2 worm cellular contexts compared by ENCODE assay signal in the genomic region with DNA sequence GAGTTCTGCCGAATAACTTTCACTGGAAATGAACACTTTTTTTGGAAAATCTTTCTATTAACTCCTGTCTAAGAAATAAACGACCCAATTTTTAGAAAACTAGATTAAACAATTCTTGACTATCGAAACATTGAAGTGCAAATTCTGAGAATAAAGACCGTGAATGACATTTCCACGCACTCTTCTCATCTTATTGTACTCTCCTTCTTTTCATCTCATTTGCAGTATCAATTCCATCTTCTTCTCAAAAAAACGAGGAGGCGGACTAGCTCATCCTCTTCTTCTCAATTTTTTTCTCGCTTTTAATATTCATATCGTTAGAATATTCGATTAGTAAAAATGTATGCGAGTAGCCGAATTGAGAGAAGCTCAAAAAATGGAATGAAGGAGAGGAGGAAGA.
TF ChIP-seq lines count a peak whose summit lies in the region.

No protein-coding gene starts in this region.

TF ChIP-seq in whole organism, L1 larva, 84 proteins besides CTCF, POLR2A, EP300 and RAD21 (continued from another document):
- TF ChIP-seq sox-4 (tag; optimal IDR thresholded peaks at IDR 0.05; lab: Kevin White, UChicago), result peak; percentile 41
- no peak for TF ChIP-seq isw-1 (GFP tag; IDR thresholded peaks at IDR 0.05; lab: Robert Waterston, UW)
- no peak for TF ChIP-seq sup-37 (GFP tag; optimal IDR thresholded peaks at IDR 0.05; lab: Kevin White, UChicago)
- peak; percentile 74 for TF ChIP-seq lin-14 (GFP tag; optimal IDR thresholded peaks at IDR 0.05; lab: Kevin White, UChicago)
- peak; percentile 8 for TF ChIP-seq swsn-7 (tag; optimal IDR thresholded peaks at IDR 0.05; lab: Kevin White, UChicago)
- TF ChIP-seq tlp-1 (tag; optimal IDR thresholded peaks at IDR 0.05; lab: Kevin White, UChicago), result no peak
- TF ChIP-seq irx-1 (tag; optimal IDR thresholded peaks at IDR 0.05; lab: Kevin White, UChicago), result no peak
- TF ChIP-seq pax-3 (tag; optimal IDR thresholded peaks at IDR 0.05; lab: Kevin White, UChicago), result peak; percentile 30
- TF ChIP-seq ets-5 (GFP tag; IDR thresholded peaks at IDR 0.05; lab: Robert Waterston, UW), result no peak
- TF ChIP-seq hlh-4 (tag; optimal IDR thresholded peaks at IDR 0.05; lab: Kevin White, UChicago), result no peak
- TF ChIP-seq fkh-10 (GFP tag; optimal IDR thresholded peaks at IDR 0.05; lab: Kevin White, UChicago), result peak; percentile 14
- TF ChIP-seq tbx-2 (tag; optimal IDR thresholded peaks at IDR 0.05; lab: Kevin White, UChicago), result no peak
- TF ChIP-seq sptf-1 (tag; optimal IDR thresholded peaks at IDR 0.05; lab: Kevin White, UChicago), result no peak
- no peak for TF ChIP-seq aha-1 (tag; optimal IDR thresholded peaks at IDR 0.05; lab: Kevin White, UChicago)
- no peak for TF ChIP-seq snu-23 (GFP tag; optimal IDR thresholded peaks at IDR 0.05; lab: Kevin White, UChicago)
- TF ChIP-seq nhr-71 (tag; optimal IDR thresholded peaks at IDR 0.05; lab: Kevin White, UChicago), result peak; percentile 71
- TF ChIP-seq nhr-11 (tag; optimal IDR thresholded peaks at IDR 0.05; lab: Kevin White, UChicago), result no peak
- TF ChIP-seq lin-15B (tag; optimal IDR thresholded peaks at IDR 0.05; lab: Kevin White, UChicago), result no peak
- TF ChIP-seq zip-4 (GFP tag; optimal IDR thresholded peaks at IDR 0.05; lab: Kevin White, UChicago), result no peak
- no peak for TF ChIP-seq ces-1 (GFP tag; optimal IDR thresholded peaks at IDR 0.05; lab: Kevin White, UChicago)
- TF ChIP-seq Y116A8C.19 (tag; optimal IDR thresholded peaks at IDR 0.05; lab: Kevin White, UChicago; ENCODE audit: borderline replicate concordance), result no peak
- TF ChIP-seq alr-1 (tag; optimal IDR thresholded peaks at IDR 0.05; lab: Kevin White, UChicago; ENCODE audit: borderline replicate concordance), result no peak
- no peak for TF ChIP-seq mep-1 (tag; optimal IDR thresholded peaks at IDR 0.05; lab: Kevin White, UChicago)
- no peak for TF ChIP-seq nhr-84 (tag; optimal IDR thresholded peaks at IDR 0.05; lab: Kevin White, UChicago)
TF ChIP-seq in whole organism, L1 larva: peak in this region for 12.

TF ChIP-seq in whole organism, L2 larva, 48 proteins besides CTCF, POLR2A, EP300 and RAD21 (continued from another document):
- peak; percentile 19 for TF ChIP-seq sma-9 (GFP tag; optimal IDR thresholded peaks at IDR 0.05; lab: Kevin White, UChicago)
- TF ChIP-seq sma-9 (tag; optimal IDR thresholded peaks at IDR 0.05; lab: Kevin White, UChicago), result no peak
- no peak for TF ChIP-seq sem-4 (tag; optimal IDR thresholded peaks at IDR 0.05; lab: Kevin White, UChicago)
- no peak for TF ChIP-seq R02D3.7 (tag; optimal IDR thresholded peaks at IDR 0.05; lab: Kevin White, UChicago)
- no peak for TF ChIP-seq blmp-1 (tag; optimal IDR thresholded peaks at IDR 0.05; lab: Kevin White, UChicago; ENCODE audit: insufficient read depth)
- TF ChIP-seq unc-55 (GFP tag; optimal IDR thresholded peaks at IDR 0.05; lab: Kevin White, UChicago), result peak; percentile 39
- no peak for TF ChIP-seq unc-62 (GFP tag; optimal IDR thresholded peaks at IDR 0.05; lab: Kevin White, UChicago)
- TF ChIP-seq fos-1 (tag; optimal IDR thresholded peaks at IDR 0.05; lab: Kevin White, UChicago), result no peak
- TF ChIP-seq nhr-237 (tag; optimal IDR thresholded peaks at IDR 0.05; lab: Kevin White, UChicago), result no peak
- no peak for TF ChIP-seq ama-1 (optimal IDR thresholded peaks at IDR 0.05; lab: Kevin White, UChicago)
- TF ChIP-seq mab-5 (tag; optimal IDR thresholded peaks at IDR 0.05; lab: Kevin White, UChicago), result no peak
- no peak for TF ChIP-seq lin-39 (tag; optimal IDR thresholded peaks at IDR 0.05; lab: Kevin White, UChicago)
- TF ChIP-seq crh-2 (tag; optimal IDR thresholded peaks at IDR 0.05; lab: Kevin White, UChicago), result peak; percentile 3
- TF ChIP-seq ceh-16 (tag; optimal IDR thresholded peaks at IDR 0.05; lab: Kevin White, UChicago), result no peak
- no peak for TF ChIP-seq peb-1 (tag; optimal IDR thresholded peaks at IDR 0.05; lab: Kevin White, UChicago)
- no peak for TF ChIP-seq nhr-6 (tag; optimal IDR thresholded peaks at IDR 0.05; lab: Kevin White, UChicago)
- no peak for TF ChIP-seq ceh-82 (tag; optimal IDR thresholded peaks at IDR 0.05; lab: Kevin White, UChicago)
TF ChIP-seq in whole organism, L2 larva: peak in this region for 6.
